Worm (Caenorhabditis elegans): Measurements from ENCODE around the gene F21C10.10.

F21C10.10 gene

ce11 chrV:9059468-9059867 is 36.6 kb upstream of the F21C10.10 start, which contains the start of the genes C25E10.16 and C25E10.13:
C25E10.16 (minus strand) TSS chrV:9059568.
C25E10.13 (plus strand) TSS chrV:9059723.
- TF ChIP-seq cog-1 (tag; optimal IDR thresholded peaks at IDR 0.05) (no peak), flt-1 (GFP tag; IDR thresholded peaks at IDR 0.05) (no peak), ref-1 (GFP tag; conservative IDR thresholded peaks at IDR 0.05) (no peak), klf-2 (GFP tag; conservative IDR thresholded peaks at IDR 0.05) (no peak), T22C8.4 (GFP tag; IDR thresholded peaks at IDR 0.05) (no peak), ztf-29 (GFP tag; IDR thresholded peaks at IDR 0.05) (no peak), med-1 (GFP tag; optimal IDR thresholded peaks at IDR 0.05; ENCODE audit: insufficient read depth) (no peak), tab-1 (GFP tag; IDR thresholded peaks at IDR 0.05) (no peak), ztf-23 (GFP tag; IDR thresholded peaks at IDR 0.05) (no peak)

ce11 chrV:9062341-9062740 is 33.7 kb upstream of the F21C10.10 start, which contains the start of gene C25E10.12:
C25E10.12 (minus strand) TSS chrV:9062441.
- TF ChIP-seq ref-1 (GFP tag; conservative IDR thresholded peaks at IDR 0.05) (no peak), ztf-23 (GFP tag; IDR thresholded peaks at IDR 0.05) (no peak), ztf-29 (GFP tag; IDR thresholded peaks at IDR 0.05) (no peak), T22C8.4 (GFP tag; IDR thresholded peaks at IDR 0.05) (no peak), tab-1 (GFP tag; IDR thresholded peaks at IDR 0.05) (no peak), flt-1 (GFP tag; IDR thresholded peaks at IDR 0.05) (no peak), klf-2 (GFP tag; conservative IDR thresholded peaks at IDR 0.05) (no peak), cog-1 (tag; optimal IDR thresholded peaks at IDR 0.05) (no peak), med-1 (GFP tag; optimal IDR thresholded peaks at IDR 0.05; ENCODE audit: insufficient read depth) (no peak)

- TF ChIP-seq T22C8.4 (GFP tag; IDR thresholded peaks at IDR 0.05), result no peak
- no peak for TF ChIP-seq flt-1 (GFP tag; IDR thresholded peaks at IDR 0.05)
- no peak for TF ChIP-seq tab-1 (GFP tag; IDR thresholded peaks at IDR 0.05)
- TF ChIP-seq ref-1 (GFP tag; conservative IDR thresholded peaks at IDR 0.05), result no peak
Observed at ce11 chrV:9063134-9063533, 32.9 kb upstream of the F21C10.10 start.

- TF ChIP-seq ref-1 (GFP tag; conservative IDR thresholded peaks at IDR 0.05) (no peak), med-1 (GFP tag; optimal IDR thresholded peaks at IDR 0.05; ENCODE audit: insufficient read depth) (no peak), T22C8.4 (GFP tag; IDR thresholded peaks at IDR 0.05) (no peak), klf-2 (GFP tag; conservative IDR thresholded peaks at IDR 0.05) (no peak), ztf-29 (GFP tag; IDR thresholded peaks at IDR 0.05) (no peak), flt-1 (GFP tag; IDR thresholded peaks at IDR 0.05) (no peak), ztf-23 (GFP tag; IDR thresholded peaks at IDR 0.05) (no peak), tab-1 (GFP tag; IDR thresholded peaks at IDR 0.05) (no peak), cog-1 (tag; optimal IDR thresholded peaks at IDR 0.05) (no peak)
Observed at ce11 chrV:9065001-9065400, 31.1 kb upstream of the F21C10.10 start.

DNA sequence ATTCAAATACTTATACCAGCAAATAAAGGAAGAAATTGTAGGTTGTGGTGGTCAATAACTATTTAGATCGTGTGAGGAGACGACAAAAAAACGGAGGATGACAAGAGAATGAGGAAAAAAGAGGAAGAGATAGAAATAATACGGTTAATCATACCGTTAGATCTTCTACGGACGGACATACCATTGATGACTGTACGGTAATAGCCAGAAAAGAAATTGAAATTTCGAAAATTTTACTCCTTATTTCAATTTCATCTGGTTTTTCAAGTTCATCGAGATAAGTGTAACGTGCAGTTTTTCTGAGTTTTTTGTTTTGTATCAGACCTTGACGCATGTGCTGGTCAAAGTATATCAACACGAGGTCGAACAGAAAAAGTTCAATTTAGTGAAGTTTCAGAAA is 30.2 kb upstream of the F21C10.10 start:
- no peak for TF ChIP-seq ref-1 (GFP tag; conservative IDR thresholded peaks at IDR 0.05)
- TF ChIP-seq med-1 (GFP tag; optimal IDR thresholded peaks at IDR 0.05; ENCODE audit: insufficient read depth), result no peak
- TF ChIP-seq ztf-29 (GFP tag; IDR thresholded peaks at IDR 0.05), result no peak
- no peak for TF ChIP-seq tab-1 (GFP tag; IDR thresholded peaks at IDR 0.05)
- no peak for TF ChIP-seq ztf-23 (GFP tag; IDR thresholded peaks at IDR 0.05)
- TF ChIP-seq flt-1 (GFP tag; IDR thresholded peaks at IDR 0.05), result no peak
- no peak for TF ChIP-seq klf-2 (GFP tag; conservative IDR thresholded peaks at IDR 0.05)
- no peak for TF ChIP-seq cog-1 (tag; optimal IDR thresholded peaks at IDR 0.05)
- no peak for TF ChIP-seq T22C8.4 (GFP tag; IDR thresholded peaks at IDR 0.05)

ce11 chrV:9067678-9068077 is 28.4 kb upstream of the F21C10.10 start, which contains the start of gene fip-2:
fip-2 (plus strand) TSS chrV:9067978.
- TF ChIP-seq T22C8.4 (GFP tag; IDR thresholded peaks at IDR 0.05) (no peak), ref-1 (GFP tag; conservative IDR thresholded peaks at IDR 0.05) (no peak), ztf-29 (GFP tag; IDR thresholded peaks at IDR 0.05) (no peak), ztf-23 (GFP tag; IDR thresholded peaks at IDR 0.05) (no peak), med-1 (GFP tag; optimal IDR thresholded peaks at IDR 0.05; ENCODE audit: insufficient read depth) (no peak), flt-1 (GFP tag; IDR thresholded peaks at IDR 0.05) (no peak), cog-1 (tag; optimal IDR thresholded peaks at IDR 0.05) (no peak), klf-2 (GFP tag; conservative IDR thresholded peaks at IDR 0.05) (no peak), tab-1 (GFP tag; IDR thresholded peaks at IDR 0.05) (no peak)

- TF ChIP-seq T22C8.4 (GFP tag; IDR thresholded peaks at IDR 0.05) (no peak), ztf-23 (GFP tag; IDR thresholded peaks at IDR 0.05) (no peak), tab-1 (GFP tag; IDR thresholded peaks at IDR 0.05) (no peak), flt-1 (GFP tag; IDR thresholded peaks at IDR 0.05) (no peak), cog-1 (tag; optimal IDR thresholded peaks at IDR 0.05) (no peak)
Observed at ce11 chrV:9069680-9070079, 26.4 kb upstream of the F21C10.10 start, which contains the start of gene T27E4.5. T27E4.5 (minus strand) TSS chrV:9069780.

ce11 chrV:9073322-9074038 is 22.6 kb upstream of the F21C10.10 start, which contains the start of gene oac-50:
oac-50 (minus strand) TSS chrV:9073540.
- TF ChIP-seq flt-1 (GFP tag; IDR thresholded peaks at IDR 0.05), result no peak
- TF ChIP-seq med-1 (GFP tag; optimal IDR thresholded peaks at IDR 0.05; ENCODE audit: insufficient read depth), result no peak
- TF ChIP-seq cog-1 (tag; optimal IDR thresholded peaks at IDR 0.05), result no peak
- TF ChIP-seq klf-2 (GFP tag; conservative IDR thresholded peaks at IDR 0.05), result no peak
- no peak for TF ChIP-seq ztf-23 (GFP tag; IDR thresholded peaks at IDR 0.05)
- no peak for TF ChIP-seq T22C8.4 (GFP tag; IDR thresholded peaks at IDR 0.05)
- no peak for TF ChIP-seq tab-1 (GFP tag; IDR thresholded peaks at IDR 0.05)
- TF ChIP-seq ref-1 (GFP tag; conservative IDR thresholded peaks at IDR 0.05), result no peak
- no peak for TF ChIP-seq ztf-29 (GFP tag; IDR thresholded peaks at IDR 0.05)

DNA sequence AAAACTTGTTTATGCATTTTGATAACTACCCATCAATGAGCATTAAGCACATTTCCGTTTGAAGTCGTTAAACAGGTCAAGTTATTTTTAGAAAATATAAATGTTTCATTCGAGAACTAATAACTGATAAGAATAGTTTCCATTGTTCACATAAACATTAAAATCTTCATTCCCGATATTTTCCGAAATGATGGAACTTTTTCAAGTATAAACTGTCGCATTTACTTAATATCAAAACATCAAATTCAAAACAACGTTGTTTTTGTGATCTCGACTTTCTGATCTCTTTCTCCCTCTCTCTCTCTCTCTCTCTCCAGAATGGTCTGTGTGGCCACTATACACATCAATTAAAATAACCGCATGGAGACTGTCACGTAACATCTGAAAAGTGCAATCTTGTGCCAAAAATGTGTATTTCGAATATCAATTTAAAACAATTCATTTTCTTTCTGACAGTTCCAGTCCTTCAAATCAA is 21.7 kb upstream of the F21C10.10 start:
- no peak for TF ChIP-seq T22C8.4 (GFP tag; IDR thresholded peaks at IDR 0.05)
- TF ChIP-seq med-1 (GFP tag; optimal IDR thresholded peaks at IDR 0.05; ENCODE audit: insufficient read depth), result no peak
- TF ChIP-seq flt-1 (GFP tag; IDR thresholded peaks at IDR 0.05), result no peak
- TF ChIP-seq ref-1 (GFP tag; conservative IDR thresholded peaks at IDR 0.05), result no peak
- no peak for TF ChIP-seq ztf-29 (GFP tag; IDR thresholded peaks at IDR 0.05)
- TF ChIP-seq cog-1 (tag; optimal IDR thresholded peaks at IDR 0.05), result no peak
- no peak for TF ChIP-seq ztf-23 (GFP tag; IDR thresholded peaks at IDR 0.05)
- no peak for TF ChIP-seq tab-1 (GFP tag; IDR thresholded peaks at IDR 0.05)
- no peak for TF ChIP-seq klf-2 (GFP tag; conservative IDR thresholded peaks at IDR 0.05)

Measured in whole organism, midembryonic.